Worm (Caenorhabditis elegans) whole organism, L2 larva: ENCODE measurements around the gene lgc-38.

Experiments used
- C34F6.9 ChIP-seq: fragments of 150-350 bp; optimal IDR thresholded peaks from 2 replicates; lab custom pipeline; 2014; ENCODE audit warnings: missing biosample characterization, missing genetic modification characterization
- F13H6.1 ChIP-seq: sonication (generic microtip); optimal IDR thresholded peaks from 2 replicates; lab custom pipeline; 2016; ENCODE audit warnings: missing genetic modification characterization, missing compliant biosample characterization
- ZK546.5 ChIP-seq: sonication (generic microtip); optimal IDR thresholded peaks from 2 replicates; lab custom pipeline; 2017; ENCODE audit warnings: missing biosample characterization, missing genetic modification characterization
- alr-1 ChIP-seq: fragments of 150-350 bp; optimal IDR thresholded peaks from 2 replicates; lab custom pipeline; 2014; ENCODE audit warnings: missing biosample characterization, missing genetic modification characterization
- aly-2 ChIP-seq: fragments of 150-350 bp; optimal IDR thresholded peaks from 2 replicates; lab custom pipeline; 2014; ENCODE audit warnings: missing biosample characterization, missing genetic modification characterization
- ceh-16 ChIP-seq: fragments of 150-350 bp; optimal IDR thresholded peaks from 2 replicates; lab custom pipeline; 2014; ENCODE audit warnings: missing biosample characterization, missing genetic modification characterization
- ceh-82 ChIP-seq: fragments of 150-350 bp; optimal IDR thresholded peaks from 2 replicates; lab custom pipeline; 2014; ENCODE audit warnings: missing biosample characterization, missing genetic modification characterization
- crh-2 ChIP-seq: sonication (generic microtip); optimal IDR thresholded peaks from 2 replicates; lab custom pipeline; 2017; ENCODE audit warnings: missing biosample characterization, missing genetic modification characterization
- dmd-4 ChIP-seq: sonication (generic microtip); optimal IDR thresholded peaks from 2 replicates; lab custom pipeline; 2017; ENCODE audit warnings: missing biosample characterization, missing genetic modification characterization
- elt-1 ChIP-seq: fragments of 150-350 bp; optimal IDR thresholded peaks from 2 replicates; lab custom pipeline; 2014; ENCODE audit warnings: missing biosample characterization, missing genetic modification characterization
- elt-3 ChIP-seq: sonication (generic microtip); optimal IDR thresholded peaks from 2 replicates; lab custom pipeline; 2017; ENCODE audit warnings: missing biosample characterization, missing genetic modification characterization
- fos-1 ChIP-seq: fragments of 150-350 bp; optimal IDR thresholded peaks from 2 replicates; lab custom pipeline; 2014; ENCODE audit warnings: missing biosample characterization, missing genetic modification characterization
- gmeb-1 ChIP-seq: fragments of 150-350 bp; optimal IDR thresholded peaks from 2 replicates; lab custom pipeline; 2014; ENCODE audit warnings: missing biosample characterization, missing genetic modification characterization
- lin-13 ChIP-seq: fragments of 150-350 bp; optimal IDR thresholded peaks from 2 replicates; lab custom pipeline; 2014; ENCODE audit warnings: missing biosample characterization, missing genetic modification reagents, missing genetic modification characterization
- lsy-2 ChIP-seq, 2 experiments: fragments of 150-350 bp in 1 of 2; sonication (generic microtip) in 1 of 2; optimal IDR thresholded peaks; 2 replicates each; lab custom pipeline; 2014 to 2017; ENCODE audit warnings: missing biosample characterization in 2 of 2, missing genetic modification characterization in 2 of 2
- mbf-1 ChIP-seq: sonication (generic microtip); optimal IDR thresholded peaks from 2 replicates; lab custom pipeline; 2017; ENCODE audit warnings: missing biosample characterization, missing genetic modification characterization
- mdl-1 ChIP-seq, 2 experiments: fragments of 150-350 bp in 1 of 2; sonication (generic microtip) in 1 of 2; optimal IDR thresholded peaks; 2 replicates each; lab custom pipeline; 2017; ENCODE audit warnings: missing biosample characterization in 2 of 2, missing genetic modification characterization in 2 of 2
- nhr-12 ChIP-seq: fragments of 150-350 bp; optimal IDR thresholded peaks from 2 replicates; lab custom pipeline; 2014; ENCODE audit warnings: missing biosample characterization, missing genetic modification characterization
- nhr-129 ChIP-seq: fragments of 150-350 bp; optimal IDR thresholded peaks from 2 replicates; lab custom pipeline; 2014; ENCODE audit warnings: missing biosample characterization, missing genetic modification characterization
- nhr-21 ChIP-seq: fragments of 150-350 bp; optimal IDR thresholded peaks from 2 replicates; lab custom pipeline; 2014; ENCODE audit warnings: missing biosample characterization, missing genetic modification characterization
- nhr-23 ChIP-seq: fragments of 150-350 bp; optimal IDR thresholded peaks from 2 replicates; lab custom pipeline; 2014; ENCODE audit warnings: missing biosample characterization, missing genetic modification reagents, missing genetic modification characterization
- nhr-237 ChIP-seq: fragments of 150-350 bp; optimal IDR thresholded peaks from 2 replicates; lab custom pipeline; 2014; ENCODE audit warnings: missing biosample characterization, missing genetic modification characterization
- nhr-25 ChIP-seq: fragments of 150-350 bp; sonication (generic microtip); optimal IDR thresholded peaks from 3 replicates; lab custom pipeline; 2014; ENCODE audit warnings: missing biosample characterization, missing genetic modification characterization
- nhr-6 ChIP-seq: fragments of 150-350 bp; optimal IDR thresholded peaks from 2 replicates; lab custom pipeline; 2014; ENCODE audit warnings: missing biosample characterization, missing genetic modification characterization
- nhr-77 ChIP-seq: fragments of 150-350 bp; optimal IDR thresholded peaks from 2 replicates; lab custom pipeline; 2014; ENCODE audit warnings: missing biosample characterization, missing genetic modification characterization
- sem-4 ChIP-seq: fragments of 150-350 bp; optimal IDR thresholded peaks from 2 replicates; lab custom pipeline; 2014; ENCODE audit warnings: missing biosample characterization, missing genetic modification reagents, missing genetic modification characterization
- sma-9 ChIP-seq, 2 experiments: fragments of 150-350 bp in 1 of 2; sonication (generic microtip) in 1 of 2; optimal IDR thresholded peaks; 2 replicates each; lab custom pipeline; 2014 to 2016; ENCODE audit warnings: missing genetic modification characterization in 2 of 2, mild to moderate bottlenecking in 1 of 2, missing biosample characterization in 1 of 2, missing compliant biosample characterization in 1 of 2, missing genetic modification reagents in 1 of 2, moderate library complexity in 1 of 2
- snpc-4 ChIP-seq: fragments of 150-350 bp; optimal IDR thresholded peaks from 2 replicates; lab custom pipeline; 2014; ENCODE audit warnings: missing biosample characterization, missing genetic modification characterization
- unc-62 ChIP-seq: fragments of 150-350 bp; optimal IDR thresholded peaks from 2 replicates; lab custom pipeline; 2014; ENCODE audit warnings: missing biosample characterization, missing genetic modification reagents, missing genetic modification characterization
- ztf-1 ChIP-seq: fragments of 200-800 bp; sonication (Bioruptor generic); conservative IDR thresholded peaks from 2 replicates; pipeline ENCODE4 v1.3.6; 2022; ENCODE audit warnings: missing genetic modification characterization, missing compliant biosample characterization
- ztf-4 ChIP-seq: fragments of 150-350 bp; optimal IDR thresholded peaks from 2 replicates; lab custom pipeline; 2014; ENCODE audit warnings: missing biosample characterization, missing genetic modification characterization

Gene lgc-38

ce11 chrIII:6989201-6989600 is 19.7 kb upstream of the lgc-38 start:
- TF ChIP-seq elt-1 (no peak), ceh-16 (tag; lab: Kevin White, UChicago) (no peak), fos-1 (tag; lab: Kevin White, UChicago) (peak; percentile 63), nhr-12 (tag; lab: Kevin White, UChicago) (no peak), nhr-21 (tag; lab: Kevin White, UChicago) (no peak), elt-3 (tag; lab: Kevin White, UChicago) (no peak)

DNA sequence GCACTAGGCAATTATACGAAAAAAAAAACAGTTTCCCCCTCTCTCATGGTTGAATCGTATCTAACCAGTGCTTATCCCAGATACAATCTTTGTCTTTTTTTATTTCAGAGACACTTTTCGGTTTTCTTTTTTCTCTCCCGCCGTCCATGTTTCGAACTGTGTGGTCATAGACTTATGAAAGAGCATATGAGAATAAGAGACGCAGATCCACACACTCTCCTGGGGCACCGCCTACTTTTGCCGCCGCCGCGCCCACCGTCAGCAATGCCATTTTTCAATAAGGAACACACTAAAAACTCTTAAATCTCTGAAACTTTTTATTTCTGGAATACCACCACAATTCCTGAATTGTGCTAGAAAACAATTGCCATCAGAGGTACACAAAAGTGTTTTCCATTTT is 19.0 kb upstream of the lgc-38 start, which contains the start of gene prk-1:
Gene prk-1, plus strand, starts transcription at position 269 of the 400 bp plus-strand sequence.
- TF ChIP-seq nhr-23 (tag; lab: Kevin White, UChicago) (no peak), nhr-6 (tag; lab: Kevin White, UChicago) (no peak), lin-13 (no peak), aly-2 (tag; lab: Kevin White, UChicago) (no peak)

DNA sequence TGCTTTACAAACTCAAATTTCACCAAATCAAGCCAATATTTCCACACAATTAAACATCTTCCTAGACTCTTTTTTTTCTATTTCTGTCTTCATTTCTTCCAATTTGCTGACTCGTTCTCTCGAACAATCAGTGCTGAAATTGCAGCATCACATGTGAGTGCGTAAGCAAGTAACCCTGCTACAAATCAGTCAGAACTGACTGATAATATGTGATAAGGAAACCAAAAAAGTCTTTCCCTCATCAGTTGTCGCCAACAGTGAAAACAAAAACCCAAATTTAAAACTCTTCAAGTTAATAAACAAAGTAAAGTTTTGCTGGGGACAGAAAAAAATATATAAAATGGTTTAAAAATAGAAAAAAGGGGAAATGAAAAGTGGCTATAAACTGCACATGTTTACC is 17.5 kb upstream of the lgc-38 start:
- TF ChIP-seq unc-62 (GFP tag; lab: Kevin White, UChicago) (no peak), ztf-4 (tag; lab: Kevin White, UChicago) (no peak), lsy-2 (tag; optimal IDR thresholded peaks at IDR 0.05; lab: Kevin White, UChicago) (no peak), sma-9 (GFP tag; optimal IDR thresholded peaks at IDR 0.05; lab: Kevin White, UChicago) (no peak), sma-9 (tag; optimal IDR thresholded peaks at IDR 0.05; lab: Kevin White, UChicago) (no peak), gmeb-1 (tag; lab: Kevin White, UChicago) (peak; percentile 37), fos-1 (tag; lab: Kevin White, UChicago) (peak; percentile 90), dmd-4 (tag; lab: Kevin White, UChicago) (no peak)

ce11 chrIII:6992496-6992895 is 16.4 kb upstream of the lgc-38 start:
- TF ChIP-seq gmeb-1 (tag; lab: Kevin White, UChicago) (no peak), fos-1 (tag; lab: Kevin White, UChicago) (peak; percentile 52), F13H6.1 (tag; lab: Kevin White, UChicago) (peak; percentile 42)

- TF ChIP-seq sma-9 (GFP tag; optimal IDR thresholded peaks at IDR 0.05; lab: Kevin White, UChicago) (peak; percentile 32), sma-9 (tag; optimal IDR thresholded peaks at IDR 0.05; lab: Kevin White, UChicago) (no peak), nhr-21 (tag; lab: Kevin White, UChicago) (peak; percentile 42), ZK546.5 (no peak), mdl-1 (tag; optimal IDR thresholded peaks at IDR 0.05; lab: Kevin White, UChicago) (no peak)
Measured at ce11 chrIII:6993179-6993578, 15.8 kb upstream of the lgc-38 start.

- no peak for TF ChIP-seq lsy-2 (tag; optimal IDR thresholded peaks at IDR 0.05; lab: Kevin White, UChicago)
- TF ChIP-seq mbf-1 (tag; lab: Kevin White, UChicago): no peak
- no peak for TF ChIP-seq sem-4
- TF ChIP-seq gmeb-1 (tag; lab: Kevin White, UChicago): no peak
- no peak for TF ChIP-seq crh-2 (tag; lab: Kevin White, UChicago)
- TF ChIP-seq ceh-82: no peak
- TF ChIP-seq nhr-77 (tag; lab: Kevin White, UChicago): no peak
- no peak for TF ChIP-seq C34F6.9 (tag; lab: Kevin White, UChicago)
- no peak for TF ChIP-seq ztf-1 (GFP tag; lab: Robert Waterston, UW)
- TF ChIP-seq lin-13: no peak
- no peak for TF ChIP-seq snpc-4 (tag; lab: Kevin White, UChicago)
- no peak for TF ChIP-seq alr-1
- no peak for TF ChIP-seq nhr-23 (tag; lab: Kevin White, UChicago)
- no peak for TF ChIP-seq nhr-12 (tag; lab: Kevin White, UChicago)
- no peak for TF ChIP-seq nhr-237 (tag; lab: Kevin White, UChicago)
Measured at ce11 chrIII:7002143-7002542, 6.8 kb upstream of the lgc-38 start.

DNA sequence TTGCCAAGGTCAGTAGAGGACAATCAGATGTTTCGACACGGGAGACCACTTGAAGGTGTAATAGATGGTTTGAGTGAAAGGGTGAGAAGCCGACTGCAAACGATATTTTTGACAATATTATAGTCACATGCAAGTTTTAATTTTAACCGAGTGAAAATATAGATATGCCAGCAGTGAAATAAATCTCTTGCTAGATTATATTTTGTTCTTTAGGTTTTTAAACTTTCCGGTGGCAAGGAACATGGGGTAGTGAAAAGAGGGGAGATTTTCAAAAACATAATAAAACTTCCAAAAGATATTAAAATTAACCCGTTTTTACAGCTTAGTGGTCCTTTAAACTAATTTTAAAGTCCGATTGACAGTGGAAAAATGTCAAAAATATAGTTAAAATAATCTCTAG is 3.6 kb upstream of the lgc-38 start, which contains the start of gene C06E8.5:
Gene C06E8.5, minus strand, starts transcription at position 101 of the 400 bp plus-strand sequence.
- TF ChIP-seq nhr-129 (tag; lab: Kevin White, UChicago) (no peak), nhr-25 (tag; lab: Kevin White, UChicago) (peak; percentile 23)
- TF ChIP-seq, all 48 proteins: peak for 1
